Fruit fly (Drosophila melanogaster) whole organism, embryonic: ENCODE measurements around the gene CG40813.
"Not testable (repeated sequence)": the region's sequence is repeated elsewhere in the genome, so short reads cannot be mapped to it uniquely, and the experiment has no call there.

ENCODE experiments used
- CG10543 ChIP-seq: fragments of 200-800 bp; sonication (Bioruptor generic); optimal IDR thresholded peaks from 3 replicates; lab custom pipeline; 2017; ENCODE audit warnings: missing biosample characterization, mild to moderate bottlenecking, missing genetic modification characterization, moderate library complexity
- CG14014 ChIP-seq: fragments of 200-800 bp; sonication (Bioruptor generic); IDR thresholded peaks from 2 replicates; pipeline ENCODE4 v1.3.6; 2022; ENCODE audit warnings: missing biosample characterization, missing genetic modification characterization
- CG8281 ChIP-seq: fragments of 200-800 bp; sonication (Bioruptor generic); optimal IDR thresholded peaks from 2 replicates; lab custom pipeline; 2018; ENCODE audit warnings: missing biosample characterization, mild to moderate bottlenecking, missing genetic modification characterization, moderate library complexity
- Lhr ChIP-seq: fragments of 200-800 bp; sonication (Bioruptor generic); optimal IDR thresholded peaks from 3 replicates; lab custom pipeline; 2017; ENCODE audit warnings: mild to moderate bottlenecking, missing biosample characterization, missing genetic modification reagents, missing genetic modification characterization
- bigmax ChIP-seq: fragments of 200-800 bp; sonication (Bioruptor generic); optimal IDR thresholded peaks from 2 replicates; lab custom pipeline; 2018; ENCODE audit warnings: missing biosample characterization, mild to moderate bottlenecking, missing genetic modification characterization
- fru ChIP-seq: fragments of >200 bp; optimal IDR thresholded peaks from 2 replicates; lab custom pipeline; 2017
- p53 ChIP-seq: fragments of 200-800 bp; sonication (Bioruptor generic); optimal IDR thresholded peaks from 2 replicates; lab custom pipeline; 2016; ENCODE audit warnings: missing biosample characterization, missing genetic modification characterization
- sd ChIP-seq: fragments of 200-800 bp; sonication (Bioruptor generic); optimal IDR thresholded peaks from 3 replicates; lab custom pipeline; 2018; ENCODE audit warnings: missing biosample characterization, mild to moderate bottlenecking, missing genetic modification characterization, moderate library complexity
- sob ChIP-seq: fragments of 200-800 bp; sonication (Bioruptor generic); IDR thresholded peaks from 2 replicates; pipeline ENCODE4 v1.3.6; 2022; ENCODE audit warnings: missing biosample characterization, missing genetic modification characterization

Gene CG40813

dm6 chrX:22182193-22182592, 39.3 kb downstream of the CG40813 start, which contains the start of gene CG46511:
TSS of gene CG46511 (plus strand) at chrX:22182493.
- not testable (repeated sequence) for TF ChIP-seq CG14014 (GFP tag; lab: Robert Waterston, UW); bigmax (GFP tag; lab: Kevin White, UChicago); CG10543
- TF ChIP-seq, all 482 proteins: peak for 0; not testable (repeated sequence) for 482

dm6 chrX:22187070-22187469, 44.2 kb downstream of the CG40813 start, which contains the start of gene CG46512:
TSS of gene CG46512 (plus strand) at chrX:22187370.
- TF ChIP-seq p53; fru; sob (GFP tag; lab: Robert Waterston, UW): not testable (repeated sequence)

dm6 chrX:22191973-22192372, 49.1 kb downstream of the CG40813 start, which contains the start of gene CG46513:
TSS of gene CG46513 (plus strand) at chrX:22192273.
- not testable (repeated sequence) for TF ChIP-seq sd (tag; lab: Kevin White, UChicago); Lhr (GFP tag; lab: Kevin White, UChicago); CG8281
